Fruit fly (Drosophila melanogaster) whole organism, embryonic: ENCODE results near the gene CG14269.

Experiments
- Ada2b ChIP-seq: fragments of 200-800 bp; sonication (Bioruptor generic); IDR thresholded peaks from 2 replicates; pipeline ENCODE4 v1.3.6; 2022; ENCODE audit warnings: missing biosample characterization, missing genetic modification characterization
- CG10366 ChIP-seq: fragments of 200-800 bp; sonication (Bioruptor generic); IDR thresholded peaks from 2 replicates; pipeline ENCODE4 v1.3.6; 2022; ENCODE audit warnings: missing biosample characterization, missing genetic modification characterization
- CG10565 ChIP-seq: fragments of 200-800 bp; sonication (Bioruptor generic); optimal IDR thresholded peaks from 3 replicates; lab custom pipeline; 2016; ENCODE audit warnings: missing biosample characterization, mild to moderate bottlenecking, missing genetic modification characterization
- CG11695 ChIP-seq: fragments of 200-800 bp; sonication (Bioruptor generic); IDR thresholded peaks from 3 replicates; pipeline ENCODE4 v1.3.6; 2022; ENCODE audit warnings: missing biosample characterization, missing genetic modification characterization
- CG12769 ChIP-seq: fragments of 200-800 bp; sonication (Bioruptor generic); optimal IDR thresholded peaks from 2 replicates; lab custom pipeline; 2019; ENCODE audit warnings: missing biosample characterization, mild to moderate bottlenecking, missing genetic modification characterization, moderate library complexity
- CG13424 ChIP-seq: fragments of 200-800 bp; sonication (Bioruptor generic); optimal IDR thresholded peaks from 2 replicates; lab custom pipeline; 2019; ENCODE audit warnings: missing biosample characterization, mild to moderate bottlenecking, missing genetic modification characterization, moderate library complexity
- CG15011 ChIP-seq: fragments of 200-800 bp; sonication (Bioruptor generic); optimal IDR thresholded peaks from 3 replicates; lab custom pipeline; 2018; ENCODE audit warnings: missing biosample characterization, mild to moderate bottlenecking, missing genetic modification characterization
- CG15696 ChIP-seq: fragments of 200-800 bp; sonication (Bioruptor generic); optimal IDR thresholded peaks from 2 replicates; lab custom pipeline; 2019; ENCODE audit warnings: missing biosample characterization, mild to moderate bottlenecking, missing genetic modification characterization, moderate library complexity
- CG1647 ChIP-seq: fragments of 200-800 bp; sonication (Bioruptor generic); optimal IDR thresholded peaks from 3 replicates; lab custom pipeline; 2016; ENCODE audit warnings: missing biosample characterization, missing genetic modification characterization
- CG17186 ChIP-seq: fragments of 200-800 bp; sonication (Bioruptor generic); optimal IDR thresholded peaks from 3 replicates; lab custom pipeline; 2017; ENCODE audit warnings: missing biosample characterization, missing genetic modification reagents, missing genetic modification characterization
- CG18011 ChIP-seq: fragments of 200-800 bp; sonication (Bioruptor generic); optimal IDR thresholded peaks from 2 replicates; lab custom pipeline; 2017; ENCODE audit warnings: missing biosample characterization, missing genetic modification characterization, mild to moderate bottlenecking, moderate library complexity, missing genotype
- CG30020 ChIP-seq: fragments of 200-800 bp; optimal IDR thresholded peaks from 2 replicates; lab custom pipeline; 2019; ENCODE audit warnings: missing biosample characterization, mild to moderate bottlenecking, missing genetic modification characterization, moderate library complexity
- CG32532 ChIP-seq: fragments of 200-800 bp; sonication (Bioruptor generic); IDR thresholded peaks from 2 replicates; pipeline ENCODE4 v1.3.6; 2022; ENCODE audit warnings: missing biosample characterization, missing genetic modification characterization
- CG5180 ChIP-seq: fragments of 200-800 bp; sonication (Bioruptor generic); optimal IDR thresholded peaks from 3 replicates; lab custom pipeline; 2017; ENCODE audit warnings: missing biosample characterization, missing genetic modification characterization, mild to moderate bottlenecking, moderate library complexity, missing genetic modification reagents
- CG6765 ChIP-seq: fragments of 200-800 bp; sonication (Bioruptor generic); optimal IDR thresholded peaks from 3 replicates; lab custom pipeline; 2017; ENCODE audit warnings: missing biosample characterization, mild to moderate bottlenecking, missing genetic modification characterization
- CG7357 ChIP-seq: fragments of 200-800 bp; sonication (Bioruptor generic); IDR thresholded peaks from 3 replicates; pipeline ENCODE4 v1.3.6; 2022; ENCODE audit warnings: missing biosample characterization, missing genetic modification characterization
- CG9215 ChIP-seq: fragments of 200-800 bp; sonication (Bioruptor generic); IDR thresholded peaks from 2 replicates; pipeline ENCODE4 v1.3.6; 2022; ENCODE audit warnings: missing biosample characterization, missing genetic modification characterization
- CG9817 ChIP-seq: fragments of 200-800 bp; sonication (Bioruptor generic); optimal IDR thresholded peaks from 2 replicates; lab custom pipeline; 2018; ENCODE audit warnings: missing biosample characterization, mild to moderate bottlenecking, missing genetic modification characterization, moderate library complexity
- Doc3 ChIP-seq: fragments of 200-800 bp; sonication (Bioruptor generic); IDR thresholded peaks from 3 replicates; pipeline ENCODE4 v1.3.6; 2022; ENCODE audit warnings: missing biosample characterization, missing genetic modification characterization; ENCODE audit not compliant: partially characterized antibody
- Hmr ChIP-seq: fragments of 200-800 bp; sonication (Bioruptor generic); optimal IDR thresholded peaks from 3 replicates; lab custom pipeline; 2017; ENCODE audit warnings: mild to moderate bottlenecking, missing biosample characterization, missing genetic modification reagents, missing genetic modification characterization
- Med ChIP-seq: fragments of 200-800 bp; sonication (Bioruptor generic); peaks from one replicate; lab custom pipeline; 2016; ENCODE audit warnings: missing biosample characterization, missing genetic modification characterization, mild to moderate bottlenecking, inconsistent platforms, moderate library complexity
- Nf-YA ChIP-seq: fragments of 200-800 bp; sonication (Bioruptor generic); IDR thresholded peaks from 2 replicates; pipeline ENCODE4 v1.3.6; 2022; ENCODE audit warnings: missing biosample characterization, missing genetic modification characterization
- Oaz ChIP-seq: fragments of 200-800 bp; sonication (Bioruptor generic); IDR thresholded peaks from 2 replicates; pipeline ENCODE4 v1.3.6; 2022; ENCODE audit warnings: missing biosample characterization, missing genetic modification characterization
- Oli ChIP-seq: fragments of 200-800 bp; sonication (Bioruptor generic); optimal IDR thresholded peaks from 2 replicates; lab custom pipeline; 2018; ENCODE audit warnings: missing biosample characterization, mild to moderate bottlenecking, missing genetic modification characterization, moderate library complexity
- Sox100B ChIP-seq: fragments of 200-800 bp; sonication (Bioruptor generic); optimal IDR thresholded peaks from 3 replicates; lab custom pipeline; 2018; ENCODE audit warnings: missing biosample characterization, mild to moderate bottlenecking, missing genetic modification characterization
- bab2 ChIP-seq: fragments of 200-800 bp; sonication (Bioruptor generic); optimal IDR thresholded peaks from 2 replicates; lab custom pipeline; 2016; ENCODE audit warnings: missing biosample characterization, missing genetic modification characterization
- br ChIP-seq: fragments of >200 bp; optimal IDR thresholded peaks from 2 replicates; lab custom pipeline; 2017
- dpn ChIP-seq, 2 experiments: fragments of 200-800 bp; sonication (Bioruptor generic); optimal IDR thresholded peaks; 3 replicates each; lab custom pipeline; 2016; ENCODE audit warnings: missing biosample characterization in 2 of 2, missing genetic modification characterization in 2 of 2
- exex ChIP-seq: fragments of 200-800 bp; sonication (Bioruptor generic); optimal IDR thresholded peaks from 4 replicates; lab custom pipeline; 2018; ENCODE audit warnings: missing biosample characterization, mild to moderate bottlenecking, missing genetic modification characterization, moderate library complexity
- eyg ChIP-seq: fragments of 200-800 bp; sonication (Bioruptor generic); optimal IDR thresholded peaks from 3 replicates; lab custom pipeline; 2016; ENCODE audit warnings: missing biosample characterization, missing genetic modification characterization
- fu2 ChIP-seq: fragments of 200-800 bp; sonication (Bioruptor generic); optimal IDR thresholded peaks from 2 replicates; lab custom pipeline; 2016; ENCODE audit warnings: missing biosample characterization, missing genetic modification characterization
- grau ChIP-seq: fragments of 200-800 bp; optimal IDR thresholded peaks from 3 replicates; lab custom pipeline; 2019; ENCODE audit warnings: missing biosample characterization, mild to moderate bottlenecking, missing genetic modification characterization, moderate library complexity
- grn ChIP-seq: fragments of 200-800 bp; sonication (Bioruptor generic); optimal IDR thresholded peaks from 3 replicates; lab custom pipeline; 2017; ENCODE audit warnings: missing biosample characterization, missing genetic modification characterization
- lmd ChIP-seq: fragments of 200-800 bp; sonication (Bioruptor generic); IDR thresholded peaks from 2 replicates; pipeline ENCODE4 v1.3.6; 2022; ENCODE audit warnings: missing biosample characterization, missing genetic modification characterization
- luna ChIP-seq: fragments of 200-800 bp; sonication (Bioruptor generic); optimal IDR thresholded peaks from 2 replicates; lab custom pipeline; 2016; ENCODE audit warnings: missing biosample characterization, missing genetic modification characterization
- nmo ChIP-seq: fragments of 200-800 bp; sonication (Bioruptor generic); optimal IDR thresholded peaks from 2 replicates; lab custom pipeline; 2018; ENCODE audit warnings: missing biosample characterization, mild to moderate bottlenecking, missing genetic modification characterization, moderate library complexity
- nom ChIP-seq: fragments of 200-800 bp; sonication (Bioruptor generic); optimal IDR thresholded peaks from 2 replicates; lab custom pipeline; 2017; ENCODE audit warnings: missing biosample characterization, missing genetic modification characterization, mild to moderate bottlenecking, moderate library complexity, missing genetic modification reagents
- pb ChIP-seq: fragments of 200-800 bp; sonication (Bioruptor generic); optimal IDR thresholded peaks from 3 replicates; lab custom pipeline; 2016; ENCODE audit warnings: missing biosample characterization, missing genetic modification characterization
- row ChIP-seq: fragments of 200-800 bp; sonication (Bioruptor generic); IDR thresholded peaks from 3 replicates; pipeline ENCODE4 v1.3.6; 2022; ENCODE audit warnings: missing biosample characterization, missing genetic modification characterization
- scrt ChIP-seq: fragments of 200-800 bp; sonication (Bioruptor generic); optimal IDR thresholded peaks from 2 replicates; lab custom pipeline; 2018; ENCODE audit warnings: missing biosample characterization, mild to moderate bottlenecking, missing genetic modification characterization, moderate library complexity
- sens ChIP-seq: fragments of 200-800 bp; sonication (Bioruptor generic); peaks from one replicate; lab custom pipeline; 2016; ENCODE audit warnings: missing biosample characterization, missing genetic modification characterization
- sim ChIP-seq: fragments of 200-800 bp; sonication (Bioruptor generic); IDR thresholded peaks from 2 replicates; pipeline ENCODE4 v1.3.6; 2022; ENCODE audit warnings: missing biosample characterization, missing genetic modification characterization
- slbo ChIP-seq: fragments of 200-800 bp; sonication (Bioruptor generic); IDR thresholded peaks from 2 replicates; pipeline ENCODE4 v1.3.6; 2022; ENCODE audit warnings: missing biosample characterization, missing genetic modification characterization
- ssp ChIP-seq: fragments of 200-800 bp; sonication (Bioruptor generic); IDR thresholded peaks from 2 replicates; pipeline ENCODE4 v1.3.6; 2022; ENCODE audit warnings: missing biosample characterization, missing genetic modification characterization
- sug ChIP-seq: fragments of 200-800 bp; optimal IDR thresholded peaks from 2 replicates; lab custom pipeline; 2019; ENCODE audit warnings: missing biosample characterization, mild to moderate bottlenecking, missing genetic modification characterization, moderate library complexity
- tio ChIP-seq: fragments of 200-800 bp; sonication (Bioruptor generic); optimal IDR thresholded peaks from 2 replicates; lab custom pipeline; 2017; ENCODE audit warnings: missing biosample characterization, missing genetic modification characterization, inconsistent platforms
- trh ChIP-seq: fragments of 200-800 bp; sonication (Bioruptor generic); optimal IDR thresholded peaks from 2 replicates; lab custom pipeline; 2016; ENCODE audit warnings: missing biosample characterization, missing genetic modification characterization
- tx ChIP-seq: fragments of 200-800 bp; sonication (Bioruptor generic); optimal IDR thresholded peaks from 2 replicates; lab custom pipeline; 2016; ENCODE audit warnings: missing biosample characterization, missing genetic modification characterization
- unpg ChIP-seq: fragments of 200-800 bp; sonication (Bioruptor generic); optimal IDR thresholded peaks from 3 replicates; lab custom pipeline; 2018; ENCODE audit warnings: missing biosample characterization, mild to moderate bottlenecking, missing genetic modification characterization, moderate library complexity
- zen ChIP-seq: fragments of 200-800 bp; sonication (Bioruptor generic); optimal IDR thresholded peaks from 3 replicates; lab custom pipeline; 2018; ENCODE audit warnings: missing biosample characterization, mild to moderate bottlenecking, missing genetic modification characterization, moderate library complexity

Gene CG14269

dm6 chrX:3429952-3430351, 5.7 kb downstream of the CG14269 start:
- TF ChIP-seq CG12769 (tag; lab: Kevin White, UChicago) (peak; percentile 17), CG32532 (GFP tag; lab: Robert Waterston, UW) (peak; percentile 21; the same call in 1 of the 2 replicates), exex (tag; lab: Kevin White, UChicago) (peak; percentile 53), grn (GFP tag; lab: Kevin White, UChicago) (peak; percentile 69), sens (GFP tag; lab: Kevin White, UChicago) (peak; percentile 58), CG17186 (GFP tag; lab: Kevin White, UChicago) (no peak), row (GFP tag; lab: Robert Waterston, UW) (0 out of 3 replicates have a peak, but pooled peaks have one; percentile 12), slbo (GFP tag; lab: Robert Waterston, UW) (0 out of 2 replicates have a peak, but pooled peaks have one; percentile 12), Med (peak; percentile 59), sim (GFP tag; lab: Robert Waterston, UW) (no peak), grau (peak; percentile 38), CG15696 (tag; lab: Kevin White, UChicago) (peak; percentile 9), dpn (GFP tag; optimal IDR thresholded peaks at IDR 0.05; lab: Kevin White, UChicago) (no peak), sug (peak; percentile 81)

dm6 chrX:3427614-3427965, 8.0 kb downstream of the CG14269 start:
- TF ChIP-seq row (GFP tag; lab: Robert Waterston, UW) (peak; percentile 82), ssp (GFP tag; lab: Robert Waterston, UW) (peak; percentile 37), nmo (peak; percentile 82), Oaz (GFP tag; lab: Robert Waterston, UW) (no peak), tx (GFP tag; lab: Kevin White, UChicago) (peak; percentile 61), CG10565 (GFP tag; lab: Kevin White, UChicago) (no peak), br (lab: Kevin White, UChicago) (no peak), CG7357 (0 out of 3 replicates have a peak, but pooled peaks have one; percentile 47), unpg (GFP tag; lab: Kevin White, UChicago) (peak; percentile 87), CG18011 (no peak), eyg (GFP tag; lab: Kevin White, UChicago) (no peak), CG15011 (GFP tag; lab: Kevin White, UChicago) (peak; percentile 10), Oli (tag; lab: Kevin White, UChicago) (peak; percentile 80), sim (GFP tag; lab: Robert Waterston, UW) (0 out of 2 replicates have a peak, but pooled peaks have one; percentile 49), scrt (GFP tag; lab: Kevin White, UChicago) (no peak), CG30020 (no peak), nom (GFP tag; lab: Kevin White, UChicago) (peak; percentile 74), CG9215 (0 out of 2 replicates have a peak, but pooled peaks have one; percentile 29), tio (GFP tag; lab: Kevin White, UChicago) (peak; percentile 76), CG13424 (tag; lab: Kevin White, UChicago) (peak; percentile 29), trh (peak; percentile 42), CG1647 (no peak), CG11695 (GFP tag; lab: Robert Waterston, UW) (0 out of 3 replicates have a peak, but pooled peaks have one; percentile 53), Ada2b (peak; percentile 51; the same call in 1 of the 2 replicates), CG5180 (GFP tag; lab: Kevin White, UChicago) (no peak), pb (GFP tag; lab: Kevin White, UChicago) (peak; percentile 16), lmd (peak; percentile 72), Sox100B (GFP tag; lab: Kevin White, UChicago) (peak; percentile 4), Doc3 (GFP tag; lab: Robert Waterston, UW) (no peak), Nf-YA (GFP tag; lab: Robert Waterston, UW) (no peak), fu2 (GFP tag; lab: Kevin White, UChicago) (peak; percentile 40), CG6765 (GFP tag; lab: Kevin White, UChicago) (no peak), luna (no peak), zen (tag; lab: Kevin White, UChicago) (peak; percentile 92), CG10366 (GFP tag; lab: Robert Waterston, UW) (peak; percentile 69), Hmr (GFP tag; lab: Kevin White, UChicago) (peak; percentile 68), CG9817 (tag; lab: Kevin White, UChicago) (peak; percentile 50), bab2 (peak; percentile 77)
